Fruit fly (Drosophila melanogaster) S2 (cell line): ENCODE data around the gene Socs36E.

Source experiments
- CG8478 ChIP-seq: fragments of >200 bp; optimal IDR thresholded peaks from 2 replicates; lab custom pipeline; 2018
- CTCF ChIP-seq, 2 experiments: fragments of >200 bp; optimal IDR thresholded peaks; 2 replicates each; lab custom pipeline; 2018

DNA sequence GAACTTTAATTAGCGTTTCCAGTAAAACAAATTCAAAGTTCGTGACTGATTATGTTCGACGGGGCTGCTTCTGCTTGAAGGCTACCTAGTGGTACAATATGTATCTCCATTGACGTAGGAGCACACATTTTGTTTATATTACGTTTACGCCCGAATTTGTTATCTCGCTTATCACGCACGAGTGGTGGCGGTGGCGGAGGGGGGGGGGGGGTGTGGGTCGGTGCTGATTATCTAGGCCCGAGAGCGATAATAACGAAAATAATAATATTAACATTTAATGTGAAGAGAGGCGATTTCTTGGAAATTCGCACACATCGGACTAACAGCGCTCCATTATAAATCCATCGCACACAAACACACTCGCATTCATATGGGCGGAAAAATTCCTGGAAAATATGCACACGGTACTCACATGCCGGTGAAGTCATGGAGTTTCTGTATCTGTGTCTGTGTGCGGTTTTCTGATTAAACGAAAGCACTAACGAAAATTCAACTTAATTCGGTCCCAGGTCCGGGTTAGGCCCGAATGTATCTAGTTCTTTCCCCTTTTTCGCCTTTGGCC lies 4.6 kb downstream of the Socs36E start:
- no peak for TF ChIP-seq CG8478 (lab: Kevin White, UChicago)
- no peak for TF ChIP-seq CTCF (optimal IDR thresholded peaks at IDR 0.05; lab: Kevin White, UChicago)
